Worm (Caenorhabditis elegans) whole organism, L2 larva: ENCODE results near the gene mig-23.
A peak's percentile ranks its signal among the peaks of the same experiment; 100 is the strongest.

ENCODE experiments used
- C34F6.9 ChIP-seq: fragments of 150-350 bp; optimal IDR thresholded peaks from 2 replicates; lab custom pipeline; 2014; ENCODE audit warnings: missing biosample characterization, missing genetic modification characterization
- F13H6.1 ChIP-seq: sonication (generic microtip); optimal IDR thresholded peaks from 2 replicates; lab custom pipeline; 2016; ENCODE audit warnings: missing genetic modification characterization, missing compliant biosample characterization
- R02D3.7 ChIP-seq: fragments of 150-350 bp; optimal IDR thresholded peaks from 2 replicates; lab custom pipeline; 2014; ENCODE audit warnings: missing biosample characterization, missing genetic modification characterization
- Y55F3AM.14 ChIP-seq: fragments of 200-800 bp; sonication (Bioruptor generic); optimal IDR thresholded peaks from 2 replicates; lab custom pipeline; 2018; ENCODE audit warnings: mild to moderate bottlenecking, missing genetic modification characterization, missing compliant biosample characterization
- ZK546.5 ChIP-seq: sonication (generic microtip); optimal IDR thresholded peaks from 2 replicates; lab custom pipeline; 2017; ENCODE audit warnings: missing biosample characterization, missing genetic modification characterization
- alr-1 ChIP-seq: fragments of 150-350 bp; optimal IDR thresholded peaks from 2 replicates; lab custom pipeline; 2014; ENCODE audit warnings: missing biosample characterization, missing genetic modification characterization
- ama-1 ChIP-seq: fragments of 150-350 bp; optimal IDR thresholded peaks from 2 replicates; lab custom pipeline; 2018; ENCODE audit warnings: inconsistent platforms
- blmp-1 ChIP-seq: sonication (generic microtip); optimal IDR thresholded peaks from 2 replicates; lab custom pipeline; 2017; ENCODE audit warnings: missing genetic modification characterization, mild to moderate bottlenecking, missing compliant biosample characterization, antibody characterized with exemption, moderate library complexity; ENCODE audit not compliant: insufficient read depth
- ceh-16 ChIP-seq: fragments of 150-350 bp; optimal IDR thresholded peaks from 2 replicates; lab custom pipeline; 2014; ENCODE audit warnings: missing biosample characterization, missing genetic modification characterization
- ceh-82 ChIP-seq: fragments of 150-350 bp; optimal IDR thresholded peaks from 2 replicates; lab custom pipeline; 2014; ENCODE audit warnings: missing biosample characterization, missing genetic modification characterization
- crh-2 ChIP-seq: sonication (generic microtip); optimal IDR thresholded peaks from 2 replicates; lab custom pipeline; 2017; ENCODE audit warnings: missing biosample characterization, missing genetic modification characterization
- dmd-4 ChIP-seq: sonication (generic microtip); optimal IDR thresholded peaks from 2 replicates; lab custom pipeline; 2017; ENCODE audit warnings: missing biosample characterization, missing genetic modification characterization
- elt-1 ChIP-seq: fragments of 150-350 bp; optimal IDR thresholded peaks from 2 replicates; lab custom pipeline; 2014; ENCODE audit warnings: missing biosample characterization, missing genetic modification characterization
- fos-1 ChIP-seq: fragments of 150-350 bp; optimal IDR thresholded peaks from 2 replicates; lab custom pipeline; 2014; ENCODE audit warnings: missing biosample characterization, missing genetic modification characterization
- gmeb-1 ChIP-seq: fragments of 150-350 bp; optimal IDR thresholded peaks from 2 replicates; lab custom pipeline; 2014; ENCODE audit warnings: missing biosample characterization, missing genetic modification characterization
- lin-13 ChIP-seq: fragments of 150-350 bp; optimal IDR thresholded peaks from 2 replicates; lab custom pipeline; 2014; ENCODE audit warnings: missing biosample characterization, missing genetic modification reagents, missing genetic modification characterization
- lsy-2 ChIP-seq, 2 experiments: fragments of 150-350 bp in 1 of 2; sonication (generic microtip) in 1 of 2; optimal IDR thresholded peaks; 2 replicates each; lab custom pipeline; 2014 to 2017; ENCODE audit warnings: missing biosample characterization in 2 of 2, missing genetic modification characterization in 2 of 2
- mab-5 ChIP-seq: fragments of 150-350 bp; optimal IDR thresholded peaks from 2 replicates; lab custom pipeline; 2014; ENCODE audit warnings: missing biosample characterization, missing genetic modification characterization
- mbf-1 ChIP-seq: sonication (generic microtip); optimal IDR thresholded peaks from 2 replicates; lab custom pipeline; 2017; ENCODE audit warnings: missing biosample characterization, missing genetic modification characterization
- mdl-1 ChIP-seq, 2 experiments: fragments of 150-350 bp in 1 of 2; sonication (generic microtip) in 1 of 2; optimal IDR thresholded peaks; 2 replicates each; lab custom pipeline; 2017; ENCODE audit warnings: missing biosample characterization in 2 of 2, missing genetic modification characterization in 2 of 2
- nhr-12 ChIP-seq: fragments of 150-350 bp; optimal IDR thresholded peaks from 2 replicates; lab custom pipeline; 2014; ENCODE audit warnings: missing biosample characterization, missing genetic modification characterization
- nhr-129 ChIP-seq: fragments of 150-350 bp; optimal IDR thresholded peaks from 2 replicates; lab custom pipeline; 2014; ENCODE audit warnings: missing biosample characterization, missing genetic modification characterization
- nhr-21 ChIP-seq: fragments of 150-350 bp; optimal IDR thresholded peaks from 2 replicates; lab custom pipeline; 2014; ENCODE audit warnings: missing biosample characterization, missing genetic modification characterization
- nhr-25 ChIP-seq: fragments of 150-350 bp; sonication (generic microtip); optimal IDR thresholded peaks from 3 replicates; lab custom pipeline; 2014; ENCODE audit warnings: missing biosample characterization, missing genetic modification characterization
- nhr-6 ChIP-seq: fragments of 150-350 bp; optimal IDR thresholded peaks from 2 replicates; lab custom pipeline; 2014; ENCODE audit warnings: missing biosample characterization, missing genetic modification characterization
- nhr-77 ChIP-seq: fragments of 150-350 bp; optimal IDR thresholded peaks from 2 replicates; lab custom pipeline; 2014; ENCODE audit warnings: missing biosample characterization, missing genetic modification characterization
- peb-1 ChIP-seq: fragments of 150-350 bp; optimal IDR thresholded peaks from 2 replicates; lab custom pipeline; 2014; ENCODE audit warnings: missing biosample characterization, missing genetic modification characterization
- sem-4 ChIP-seq: fragments of 150-350 bp; optimal IDR thresholded peaks from 2 replicates; lab custom pipeline; 2014; ENCODE audit warnings: missing biosample characterization, missing genetic modification reagents, missing genetic modification characterization
- skn-1 ChIP-seq: sonication (generic microtip); optimal IDR thresholded peaks from 2 replicates; lab custom pipeline; 2017; ENCODE audit warnings: missing biosample characterization, missing genetic modification characterization
- sma-3 ChIP-seq: sonication (generic microtip); optimal IDR thresholded peaks from 2 replicates; lab custom pipeline; 2016; ENCODE audit warnings: missing genetic modification reagents, missing genetic modification characterization, missing compliant biosample characterization
- sma-9 ChIP-seq, 2 experiments: fragments of 150-350 bp in 1 of 2; sonication (generic microtip) in 1 of 2; optimal IDR thresholded peaks; 2 replicates each; lab custom pipeline; 2014 to 2016; ENCODE audit warnings: missing genetic modification characterization in 2 of 2, mild to moderate bottlenecking in 1 of 2, missing biosample characterization in 1 of 2, missing compliant biosample characterization in 1 of 2, missing genetic modification reagents in 1 of 2, moderate library complexity in 1 of 2
- snpc-4 ChIP-seq: fragments of 150-350 bp; optimal IDR thresholded peaks from 2 replicates; lab custom pipeline; 2014; ENCODE audit warnings: missing biosample characterization, missing genetic modification characterization
- unc-39 ChIP-seq: fragments of 150-350 bp; optimal IDR thresholded peaks from 2 replicates; lab custom pipeline; 2014; ENCODE audit warnings: missing biosample characterization, missing genetic modification characterization
- unc-62 ChIP-seq: fragments of 150-350 bp; optimal IDR thresholded peaks from 2 replicates; lab custom pipeline; 2014; ENCODE audit warnings: missing biosample characterization, missing genetic modification reagents, missing genetic modification characterization
- zag-1 ChIP-seq: fragments of 150-350 bp; optimal IDR thresholded peaks from 2 replicates; lab custom pipeline; 2014; ENCODE audit warnings: missing biosample characterization, missing genetic modification characterization
- ztf-1 ChIP-seq: fragments of 200-800 bp; sonication (Bioruptor generic); conservative IDR thresholded peaks from 2 replicates; pipeline ENCODE4 v1.3.6; 2022; ENCODE audit warnings: missing genetic modification characterization, missing compliant biosample characterization
- ztf-11 ChIP-seq: sonication (generic microtip); optimal IDR thresholded peaks from 2 replicates; lab custom pipeline; 2017; ENCODE audit warnings: missing biosample characterization, missing genetic modification characterization
- ztf-4 ChIP-seq: fragments of 150-350 bp; optimal IDR thresholded peaks from 2 replicates; lab custom pipeline; 2014; ENCODE audit warnings: missing biosample characterization, missing genetic modification characterization

The mig-23 gene

ce11 chrX:5944488-5944887 lies 4.2 kb downstream of the mig-23 start, which contains the start of gene acs-17:
acs-17 (minus strand) TSS chrX:5944510.
- TF ChIP-seq nhr-25 (tag; lab: Kevin White, UChicago): peak; percentile 20
- TF ChIP-seq sma-9 (GFP tag; optimal IDR thresholded peaks at IDR 0.05; lab: Kevin White, UChicago): peak; percentile 27
- no peak for TF ChIP-seq sma-9 (tag; optimal IDR thresholded peaks at IDR 0.05; lab: Kevin White, UChicago)
- TF ChIP-seq blmp-1 (tag; lab: Kevin White, UChicago): no peak

ce11 chrX:5943908-5944307 lies 4.8 kb downstream of the mig-23 start:
- TF ChIP-seq mab-5 (tag; lab: Kevin White, UChicago) (no peak), C34F6.9 (peak; percentile 32), unc-39 (tag; lab: Kevin White, UChicago) (no peak), elt-1 (tag; lab: Kevin White, UChicago) (no peak), nhr-21 (peak; percentile 3), gmeb-1 (no peak), sma-9 (GFP tag; optimal IDR thresholded peaks at IDR 0.05; lab: Kevin White, UChicago) (peak; percentile 39), sma-9 (tag; optimal IDR thresholded peaks at IDR 0.05; lab: Kevin White, UChicago) (no peak), zag-1 (no peak), nhr-129 (tag; lab: Kevin White, UChicago) (peak; percentile 43), R02D3.7 (tag; lab: Kevin White, UChicago) (no peak), skn-1 (tag; lab: Kevin White, UChicago) (no peak), ceh-82 (no peak), ztf-1 (GFP tag; lab: Robert Waterston, UW) (no peak), nhr-6 (tag; lab: Kevin White, UChicago) (peak; percentile 24), ztf-11 (tag; lab: Kevin White, UChicago) (no peak), sem-4 (no peak), nhr-77 (tag; lab: Kevin White, UChicago) (no peak), F13H6.1 (peak; percentile 72), ama-1 (lab: Kevin White, UChicago) (peak; percentile 0), crh-2 (tag; lab: Kevin White, UChicago) (peak; percentile 14)

ce11 chrX:5942171-5942570 lies 6.5 kb downstream of the mig-23 start:
- TF ChIP-seq lsy-2 (tag; optimal IDR thresholded peaks at IDR 0.05; lab: Kevin White, UChicago) (peak in 1 of 2 experiments; percentile 46), ZK546.5 (tag; lab: Kevin White, UChicago) (no peak), C34F6.9 (peak; percentile 57), nhr-6 (tag; lab: Kevin White, UChicago) (peak; percentile 6), ceh-82 (no peak), nhr-12 (tag; lab: Kevin White, UChicago) (no peak), ztf-4 (tag; lab: Kevin White, UChicago) (peak; percentile 68), F13H6.1 (peak; percentile 78), peb-1 (tag; lab: Kevin White, UChicago) (no peak), sma-9 (GFP tag; optimal IDR thresholded peaks at IDR 0.05; lab: Kevin White, UChicago) (peak; percentile 74), sma-9 (tag; optimal IDR thresholded peaks at IDR 0.05; lab: Kevin White, UChicago) (no peak), sma-3 (GFP tag; lab: Kevin White, UChicago) (peak; percentile 30), nhr-77 (tag; lab: Kevin White, UChicago) (no peak), ztf-11 (tag; lab: Kevin White, UChicago) (no peak), nhr-25 (tag; lab: Kevin White, UChicago) (peak; percentile 63), nhr-21 (peak; percentile 39), sem-4 (peak; percentile 18), unc-62 (GFP tag; lab: Kevin White, UChicago) (no peak), alr-1 (no peak), crh-2 (tag; lab: Kevin White, UChicago) (peak; percentile 65), nhr-129 (tag; lab: Kevin White, UChicago) (peak; percentile 84), snpc-4 (tag; lab: Kevin White, UChicago) (no peak), dmd-4 (no peak), mdl-1 (tag; optimal IDR thresholded peaks at IDR 0.05; lab: Kevin White, UChicago) (peak; percentile 35 to 73), fos-1 (tag; lab: Kevin White, UChicago) (peak; percentile 29), Y55F3AM.14 (no peak), blmp-1 (tag; lab: Kevin White, UChicago) (peak; percentile 28)

ce11 chrX:5941325-5941724 lies 7.3 kb downstream of the mig-23 start:
- no peak for TF ChIP-seq mbf-1 (tag; lab: Kevin White, UChicago)
- no peak for TF ChIP-seq alr-1
- TF ChIP-seq nhr-25 (tag; lab: Kevin White, UChicago): no peak
- no peak for TF ChIP-seq nhr-129 (tag; lab: Kevin White, UChicago)
- TF ChIP-seq lin-13 (GFP tag; lab: Kevin White, UChicago): no peak
- TF ChIP-seq ceh-16 (tag; lab: Kevin White, UChicago): no peak
- TF ChIP-seq blmp-1 (tag; lab: Kevin White, UChicago): no peak
- TF ChIP-seq lsy-2 (tag; optimal IDR thresholded peaks at IDR 0.05; lab: Kevin White, UChicago): no peak
- TF ChIP-seq ztf-4 (tag; lab: Kevin White, UChicago): no peak
